Worm (Caenorhabditis elegans): ENCODE data around the gene T23D5.3.

Gene T23D5.3

ce11 chrV:15685599-15685998 lies 47.9 kb downstream of the T23D5.3 start, which contains the start of gene nhr-196:
TSS of gene nhr-196 (plus strand) at chrV:15685716.
- TF ChIP-seq pros-1 (tag; optimal IDR thresholded peaks at IDR 0.05): no peak
- no peak for TF ChIP-seq fkh-10 (GFP tag; optimal IDR thresholded peaks at IDR 0.05)
- no peak for TF ChIP-seq unc-86 (tag; optimal IDR thresholded peaks at IDR 0.05)
- TF ChIP-seq unc-55 (GFP tag; optimal IDR thresholded peaks at IDR 0.05): no peak
- no peak for TF ChIP-seq ahr-1 (tag; optimal IDR thresholded peaks at IDR 0.05)
- TF ChIP-seq nfya-1 (tag; optimal IDR thresholded peaks at IDR 0.05): no peak
- TF ChIP-seq ztf-16 (tag; optimal IDR thresholded peaks at IDR 0.05): no peak
- no peak for TF ChIP-seq odd-2 (tag; optimal IDR thresholded peaks at IDR 0.05)
- no peak for TF ChIP-seq npax-4 (tag; optimal IDR thresholded peaks at IDR 0.05)
- no peak for TF ChIP-seq pat-9 (tag; optimal IDR thresholded peaks at IDR 0.05)
- no peak for TF ChIP-seq ama-1 (optimal IDR thresholded peaks at IDR 0.05)
- TF ChIP-seq rnt-1 (tag; optimal IDR thresholded peaks at IDR 0.05): no peak
- no peak for TF ChIP-seq madf-2 (tag; optimal IDR thresholded peaks at IDR 0.05)
- no peak for TF ChIP-seq K02D7.2 (tag; optimal IDR thresholded peaks at IDR 0.05)
